Fruit fly (Drosophila melanogaster) whole organism, embryonic: Measurements from ENCODE around the gene mof.

ENCODE experiments used
- Ada2b ChIP-seq: fragments of 200-800 bp; sonication (Bioruptor generic); IDR thresholded peaks from 2 replicates; pipeline ENCODE4 v1.3.6; 2022; ENCODE audit warnings: missing biosample characterization, missing genetic modification characterization
- Bdp1 ChIP-seq: fragments of 200-800 bp; sonication (Bioruptor generic); optimal IDR thresholded peaks from 3 replicates; lab custom pipeline; 2016; ENCODE audit warnings: missing biosample characterization, missing genetic modification characterization
- CG10147 ChIP-seq: fragments of 200-800 bp; sonication (Bioruptor generic); optimal IDR thresholded peaks from 2 replicates; lab custom pipeline; 2019; ENCODE audit warnings: missing biosample characterization, mild to moderate bottlenecking, missing genetic modification characterization, moderate library complexity
- CG10654 ChIP-seq: fragments of 200-800 bp; sonication (Bioruptor generic); optimal IDR thresholded peaks from 2 replicates; lab custom pipeline; 2016; ENCODE audit warnings: missing biosample characterization, missing genetic modification characterization
- CG13123 ChIP-seq: fragments of 200-800 bp; sonication (Bioruptor generic); optimal IDR thresholded peaks from 2 replicates; lab custom pipeline; 2016; ENCODE audit warnings: missing biosample characterization, missing genetic modification characterization
- CG13296 ChIP-seq: fragments of 200-800 bp; sonication (Bioruptor generic); optimal IDR thresholded peaks from 3 replicates; lab custom pipeline; 2018; ENCODE audit warnings: missing biosample characterization, mild to moderate bottlenecking, missing genetic modification characterization
- CG15696 ChIP-seq: fragments of 200-800 bp; sonication (Bioruptor generic); optimal IDR thresholded peaks from 2 replicates; lab custom pipeline; 2019; ENCODE audit warnings: missing biosample characterization, mild to moderate bottlenecking, missing genetic modification characterization, moderate library complexity
- CG17361 ChIP-seq: fragments of 200-800 bp; sonication (Bioruptor generic); IDR thresholded peaks from 3 replicates; pipeline ENCODE4 v1.3.6; 2022; ENCODE audit warnings: missing biosample characterization, missing genetic modification characterization
- CG17802 ChIP-seq: fragments of 200-800 bp; sonication (Bioruptor generic); optimal IDR thresholded peaks from 2 replicates; lab custom pipeline; 2018; ENCODE audit warnings: missing biosample characterization, mild to moderate bottlenecking, missing genetic modification characterization, moderate library complexity
- CG30020 ChIP-seq: fragments of 200-800 bp; optimal IDR thresholded peaks from 2 replicates; lab custom pipeline; 2019; ENCODE audit warnings: missing biosample characterization, mild to moderate bottlenecking, missing genetic modification characterization, moderate library complexity
- CG3163 ChIP-seq: fragments of 200-800 bp; sonication (Bioruptor generic); optimal IDR thresholded peaks from 3 replicates; lab custom pipeline; 2016; ENCODE audit warnings: missing biosample characterization, missing genetic modification characterization
- CG32772 ChIP-seq: fragments of 200-800 bp; sonication (Bioruptor generic); IDR thresholded peaks from 2 replicates; pipeline ENCODE4 v1.3.6; 2022; ENCODE audit warnings: missing biosample characterization, missing genetic modification characterization
- CG3281 ChIP-seq: fragments of 200-800 bp; sonication (Bioruptor generic); optimal IDR thresholded peaks from 3 replicates; lab custom pipeline; 2017; ENCODE audit warnings: missing biosample characterization, mild to moderate bottlenecking, missing genetic modification characterization
- CG33213 ChIP-seq: fragments of 200-800 bp; sonication (Bioruptor generic); optimal IDR thresholded peaks from 3 replicates; lab custom pipeline; 2016; ENCODE audit warnings: missing biosample characterization, missing genetic modification characterization
- CG33557 ChIP-seq: fragments of 200-800 bp; sonication (Bioruptor generic); optimal IDR thresholded peaks from 2 replicates; lab custom pipeline; 2019; ENCODE audit warnings: missing biosample characterization, mild to moderate bottlenecking, missing genetic modification characterization, moderate library complexity
- CG3995 ChIP-seq: fragments of 200-800 bp; sonication (Bioruptor generic); optimal IDR thresholded peaks from 3 replicates; lab custom pipeline; 2016; ENCODE audit warnings: missing biosample characterization, missing genetic modification characterization
- CG4404 ChIP-seq: fragments of 200-800 bp; sonication (Bioruptor generic); IDR thresholded peaks from 2 replicates; pipeline ENCODE4 v1.3.6; 2022; ENCODE audit warnings: missing biosample characterization, missing genetic modification characterization
- CG4854 ChIP-seq: fragments of 200-800 bp; sonication (Bioruptor generic); optimal IDR thresholded peaks from 2 replicates; lab custom pipeline; 2016; ENCODE audit warnings: missing biosample characterization, missing genetic modification characterization, inconsistent platforms
- CG6813 ChIP-seq: fragments of 200-800 bp; sonication (Bioruptor generic); optimal IDR thresholded peaks from 2 replicates; lab custom pipeline; 2017; ENCODE audit warnings: missing biosample characterization, missing genetic modification characterization, mild to moderate bottlenecking, moderate library complexity, missing genetic modification reagents
- CG7786 ChIP-seq: fragments of 200-800 bp; sonication (Bioruptor generic); optimal IDR thresholded peaks from 2 replicates; lab custom pipeline; 2016; ENCODE audit warnings: missing biosample characterization, missing genetic modification characterization
- CG9797 ChIP-seq: fragments of 200-800 bp; sonication (Bioruptor generic); optimal IDR thresholded peaks from 3 replicates; lab custom pipeline; 2018; ENCODE audit warnings: missing biosample characterization, mild to moderate bottlenecking, missing genetic modification characterization
- CTCF ChIP-seq: fragments of 200-800 bp; sonication (Bioruptor generic); optimal IDR thresholded peaks from 2 replicates; lab custom pipeline; 2017; ENCODE audit warnings: missing biosample characterization, mild to moderate bottlenecking, missing genetic modification characterization, moderate library complexity
- CoRest ChIP-seq: fragments of 200-800 bp; sonication (Bioruptor generic); optimal IDR thresholded peaks from 3 replicates; lab custom pipeline; 2018; ENCODE audit warnings: missing biosample characterization, mild to moderate bottlenecking, missing genetic modification characterization, moderate library complexity
- Drgx ChIP-seq: fragments of 200-800 bp; sonication (Bioruptor generic); IDR thresholded peaks from 2 replicates; pipeline ENCODE4 v1.3.6; 2022; ENCODE audit warnings: missing biosample characterization, missing genetic modification characterization
- Elba2 ChIP-seq: fragments of 200-800 bp; sonication (Bioruptor generic); optimal IDR thresholded peaks from 3 replicates; lab custom pipeline; 2016; ENCODE audit warnings: missing biosample characterization, missing genetic modification characterization
- Hey ChIP-seq: fragments of 200-800 bp; sonication (Bioruptor generic); optimal IDR thresholded peaks from 3 replicates; lab custom pipeline; 2018; ENCODE audit warnings: missing biosample characterization, mild to moderate bottlenecking, missing genetic modification characterization
- Mes4 ChIP-seq: fragments of 200-800 bp; sonication (Bioruptor generic); optimal IDR thresholded peaks from 2 replicates; lab custom pipeline; 2016; ENCODE audit warnings: missing biosample characterization, missing genetic modification characterization
- Neu2 ChIP-seq: fragments of 200-800 bp; sonication (Bioruptor generic); optimal IDR thresholded peaks from 3 replicates; lab custom pipeline; 2016; ENCODE audit warnings: missing biosample characterization, missing genetic modification characterization, borderline replicate concordance
- Sox100B ChIP-seq: fragments of 200-800 bp; sonication (Bioruptor generic); optimal IDR thresholded peaks from 3 replicates; lab custom pipeline; 2018; ENCODE audit warnings: missing biosample characterization, mild to moderate bottlenecking, missing genetic modification characterization
- Sry-δ ChIP-seq: fragments of 200-800 bp; sonication (Bioruptor generic); optimal IDR thresholded peaks from 2 replicates; lab custom pipeline; 2016; ENCODE audit warnings: missing biosample characterization, missing genetic modification characterization
- ap ChIP-seq: fragments of 200-800 bp; sonication (Bioruptor generic); IDR thresholded peaks from 2 replicates; pipeline ENCODE4 v1.3.6; 2022; ENCODE audit warnings: missing biosample characterization, missing genetic modification characterization
- croc ChIP-seq: fragments of 200-800 bp; sonication (Bioruptor generic); conservative IDR thresholded peaks from 3 replicates; pipeline ENCODE4 v1.3.6; 2022; ENCODE audit warnings: missing biosample characterization, missing genetic modification characterization
- dm ChIP-seq: fragments of 200-800 bp; sonication (Bioruptor generic); optimal IDR thresholded peaks from 3 replicates; lab custom pipeline; 2016; ENCODE audit warnings: missing biosample characterization, missing genetic modification characterization
- dysf ChIP-seq: fragments of 200-800 bp; sonication (Bioruptor generic); IDR thresholded peaks from 3 replicates; pipeline ENCODE4 v1.3.6; 2022; ENCODE audit warnings: missing biosample characterization, missing genetic modification characterization
- eve ChIP-seq, 2 experiments: fragments of >200 bp; optimal IDR thresholded peaks; 2 replicates each; lab custom pipeline; 2017; ENCODE audit warnings: missing biosample characterization in 2 of 2, missing genetic modification characterization in 2 of 2
- fd102C ChIP-seq: fragments of 200-800 bp; sonication (Bioruptor generic); optimal IDR thresholded peaks from 2 replicates; lab custom pipeline; 2018; ENCODE audit warnings: missing biosample characterization, mild to moderate bottlenecking, missing genetic modification characterization, moderate library complexity
- fru ChIP-seq: fragments of >200 bp; optimal IDR thresholded peaks from 2 replicates; lab custom pipeline; 2017
- fu2 ChIP-seq: fragments of 200-800 bp; sonication (Bioruptor generic); optimal IDR thresholded peaks from 2 replicates; lab custom pipeline; 2016; ENCODE audit warnings: missing biosample characterization, missing genetic modification characterization
- gcm2 ChIP-seq: fragments of 200-800 bp; sonication (Bioruptor generic); optimal IDR thresholded peaks from 2 replicates; lab custom pipeline; 2016; ENCODE audit warnings: missing biosample characterization, missing genetic modification characterization
- jigr1 ChIP-seq: fragments of 200-800 bp; sonication (Bioruptor generic); IDR thresholded peaks from 3 replicates; pipeline ENCODE4 v1.3.6; 2022; ENCODE audit warnings: missing biosample characterization, missing genetic modification characterization
- kni ChIP-seq: fragments of 200-800 bp; sonication (Bioruptor generic); optimal IDR thresholded peaks from 3 replicates; lab custom pipeline; 2017; ENCODE audit warnings: mild to moderate bottlenecking, missing biosample characterization, missing genetic modification reagents, missing genetic modification characterization
- lab ChIP-seq: fragments of 200-800 bp; sonication (Bioruptor generic); optimal IDR thresholded peaks from 3 replicates; lab custom pipeline; 2017; ENCODE audit warnings: missing biosample characterization, missing genetic modification characterization, mild to moderate bottlenecking, moderate library complexity, missing genetic modification reagents
- mam ChIP-seq: fragments of 200-800 bp; sonication (Bioruptor generic); optimal IDR thresholded peaks from 3 replicates; lab custom pipeline; 2016; ENCODE audit warnings: missing biosample characterization, missing genetic modification characterization
- mirr ChIP-seq: fragments of 200-800 bp; sonication (Bioruptor generic); optimal IDR thresholded peaks from 3 replicates; lab custom pipeline; 2018; ENCODE audit warnings: missing biosample characterization, mild to moderate bottlenecking, missing genetic modification characterization
- nerfin-1 ChIP-seq: fragments of 200-800 bp; sonication (Bioruptor generic); optimal IDR thresholded peaks from 3 replicates; lab custom pipeline; 2019; ENCODE audit warnings: missing biosample characterization, mild to moderate bottlenecking, missing genetic modification characterization, moderate library complexity
- odd ChIP-seq: fragments of 200-800 bp; sonication (Bioruptor generic); optimal IDR thresholded peaks from 2 replicates; lab custom pipeline; 2017; ENCODE audit warnings: missing biosample characterization, mild to moderate bottlenecking, missing genetic modification characterization
- slou ChIP-seq: fragments of 200-800 bp; sonication (Bioruptor generic); optimal IDR thresholded peaks from 3 replicates; lab custom pipeline; 2016; ENCODE audit warnings: missing biosample characterization, missing genetic modification characterization
- ssp ChIP-seq: fragments of 200-800 bp; sonication (Bioruptor generic); IDR thresholded peaks from 2 replicates; pipeline ENCODE4 v1.3.6; 2022; ENCODE audit warnings: missing biosample characterization, missing genetic modification characterization
- stc ChIP-seq: fragments of 200-800 bp; sonication (Bioruptor generic); IDR thresholded peaks from 2 replicates; pipeline ENCODE4 v1.3.6; 2022; ENCODE audit warnings: missing biosample characterization, missing genetic modification characterization
- tin ChIP-seq: fragments of 200-800 bp; sonication (Bioruptor generic); optimal IDR thresholded peaks from 3 replicates; lab custom pipeline; 2016; ENCODE audit warnings: missing biosample characterization, missing genetic modification characterization
- wdn ChIP-seq: fragments of 200-800 bp; sonication (Bioruptor generic); IDR thresholded peaks from 2 replicates; pipeline ENCODE4 v1.3.6; 2022; ENCODE audit warnings: missing biosample characterization, missing genetic modification characterization

Gene mof

dm6 chrX:5891666-5892444 is 15.2 kb upstream of the mof start (continued):
- TF ChIP-seq CG7786 = peak; percentile 66
- no peak for TF ChIP-seq CG4404 (GFP tag; lab: Robert Waterston, UW)
- peak; percentile 52; the same call in 2 of the 3 replicates for TF ChIP-seq dysf (GFP tag; lab: Robert Waterston, UW)
- peak; percentile 40 for TF ChIP-seq fu2 (GFP tag; lab: Kevin White, UChicago)
- TF ChIP-seq CG3163 (GFP tag; lab: Kevin White, UChicago) = no peak
- TF ChIP-seq Hey (tag; lab: Kevin White, UChicago) = no peak
- no peak for TF ChIP-seq mirr
- no peak for TF ChIP-seq croc (GFP tag; lab: Robert Waterston, UW)
- no peak for TF ChIP-seq CG33557
- peak; percentile 57 for TF ChIP-seq mam
- TF ChIP-seq CG33213 = peak; percentile 14
- TF ChIP-seq Neu2 (GFP tag; lab: Kevin White, UChicago) = no peak
- TF ChIP-seq Mes4 (GFP tag; lab: Kevin White, UChicago) = no peak
- no peak for TF ChIP-seq odd
- TF ChIP-seq ssp = no peak
- TF ChIP-seq fd102C (GFP tag; lab: Kevin White, UChicago) = no peak
- no peak for TF ChIP-seq Elba2
- peak; percentile 63 for TF ChIP-seq lab (GFP tag; lab: Kevin White, UChicago)
- TF ChIP-seq CG3281 = peak; percentile 37
- TF ChIP-seq CoRest (tag; lab: Kevin White, UChicago) = peak; percentile 24
- TF ChIP-seq wdn (GFP tag; lab: Robert Waterston, UW) = peak; percentile 40; the same call in 1 of the 2 replicates
- peak; percentile 13 for TF ChIP-seq dm (GFP tag; lab: Kevin White, UChicago)
- TF ChIP-seq CG3995 (GFP tag; lab: Kevin White, UChicago) = no peak
- no peak for TF ChIP-seq ap
- no peak for TF ChIP-seq CTCF (GFP tag; lab: Kevin White, UChicago)
- TF ChIP-seq Sox100B (GFP tag; lab: Kevin White, UChicago) = no peak
- 0 out of 2 replicates have a peak, but pooled peaks have one; percentile 31 for TF ChIP-seq CG32772 (GFP tag; lab: Robert Waterston, UW)
- TF ChIP-seq Bdp1 (GFP tag; lab: Kevin White, UChicago) = no peak
- TF ChIP-seq fru (lab: Kevin White, UChicago) = no peak
- no peak for TF ChIP-seq CG13296
- TF ChIP-seq CG9797 (GFP tag; lab: Kevin White, UChicago) = no peak
- no peak for TF ChIP-seq CG15696 (tag; lab: Kevin White, UChicago)
- TF ChIP-seq eve (GFP tag; optimal IDR thresholded peaks at IDR 0.05; lab: Kevin White, UChicago) = no peak
- TF ChIP-seq slou (GFP tag; lab: Kevin White, UChicago) = peak; percentile 44
- TF ChIP-seq stc (GFP tag; lab: Robert Waterston, UW) = no peak
- peak; percentile 30; the same call in 1 of the 2 replicates for TF ChIP-seq Ada2b
- no peak for TF ChIP-seq CG10654 (GFP tag; lab: Kevin White, UChicago)
- TF ChIP-seq CG10147 = no peak
- TF ChIP-seq CG30020 (tag; lab: Kevin White, UChicago) = no peak
- peak; percentile 52 for TF ChIP-seq Drgx (GFP tag; lab: Robert Waterston, UW)
- no peak for TF ChIP-seq jigr1 (GFP tag; lab: Robert Waterston, UW)
- TF ChIP-seq CG17802 = peak; percentile 3
- TF ChIP-seq tin = peak; percentile 21
- TF ChIP-seq CG13123 (GFP tag; lab: Kevin White, UChicago) = no peak
- no peak for TF ChIP-seq kni (GFP tag; lab: Kevin White, UChicago)
- no peak for TF ChIP-seq CG17361 (GFP tag; lab: Robert Waterston, UW)
- TF ChIP-seq CG6813 (GFP tag; lab: Kevin White, UChicago) = peak; percentile 35
- TF ChIP-seq Sry-δ (GFP tag; lab: Kevin White, UChicago) = no peak
- TF ChIP-seq nerfin-1 (tag; lab: Kevin White, UChicago) = no peak
- TF ChIP-seq gcm2 = no peak
- no peak for TF ChIP-seq CG4854
